Fruit fly (Drosophila melanogaster) whole organism, embryonic: ENCODE measurements around the gene CG43915.

Experiments used
- BEAF-32 ChIP-seq: fragments of 200-800 bp; sonication (Bioruptor generic); optimal IDR thresholded peaks from 3 replicates; lab custom pipeline; 2017; ENCODE audit warnings: missing biosample characterization, missing genetic modification characterization, mild to moderate bottlenecking, moderate library complexity, missing genetic modification reagents
- CG10209 ChIP-seq: fragments of 200-800 bp; sonication (Bioruptor generic); optimal IDR thresholded peaks from 3 replicates; lab custom pipeline; 2017; ENCODE audit warnings: missing biosample characterization, mild to moderate bottlenecking, missing genetic modification characterization, missing genetic modification reagents
- CG10543 ChIP-seq: fragments of 200-800 bp; sonication (Bioruptor generic); optimal IDR thresholded peaks from 3 replicates; lab custom pipeline; 2017; ENCODE audit warnings: missing biosample characterization, mild to moderate bottlenecking, missing genetic modification characterization, moderate library complexity
- CG10654 ChIP-seq: fragments of 200-800 bp; sonication (Bioruptor generic); optimal IDR thresholded peaks from 2 replicates; lab custom pipeline; 2016; ENCODE audit warnings: missing biosample characterization, missing genetic modification characterization
- CG13287 ChIP-seq: fragments of 200-800 bp; sonication (Bioruptor generic); IDR thresholded peaks from 2 replicates; pipeline ENCODE4 v1.3.6; 2022; ENCODE audit warnings: missing biosample characterization, missing genetic modification characterization; ENCODE audit not compliant: partially characterized antibody
- CG13624 ChIP-seq: fragments of 200-800 bp; sonication (Bioruptor generic); optimal IDR thresholded peaks from 2 replicates; lab custom pipeline; 2016; ENCODE audit warnings: missing biosample characterization, missing genetic modification characterization
- CG16813 ChIP-seq: fragments of 200-800 bp; sonication (Bioruptor generic); IDR thresholded peaks from 3 replicates; pipeline ENCODE4 v1.3.6; 2022; ENCODE audit warnings: missing biosample characterization, missing genetic modification characterization; ENCODE audit not compliant: partially characterized antibody
- CG16815 ChIP-seq: fragments of 200-800 bp; sonication (Bioruptor generic); optimal IDR thresholded peaks from 3 replicates; lab custom pipeline; 2017; ENCODE audit warnings: missing biosample characterization, mild to moderate bottlenecking, missing genetic modification characterization
- CG17829 ChIP-seq: fragments of 200-800 bp; optimal IDR thresholded peaks from 2 replicates; lab custom pipeline; 2019; ENCODE audit warnings: missing biosample characterization, mild to moderate bottlenecking, missing genetic modification characterization, moderate library complexity
- CG34224 ChIP-seq: fragments of 200-800 bp; sonication (Bioruptor generic); IDR thresholded peaks from 3 replicates; pipeline ENCODE4 v1.3.6; 2022; ENCODE audit warnings: missing biosample characterization, missing genetic modification characterization; ENCODE audit not compliant: partially characterized antibody
- CG4617 ChIP-seq: fragments of 200-800 bp; sonication (Bioruptor generic); optimal IDR thresholded peaks from 3 replicates; lab custom pipeline; 2016; ENCODE audit warnings: missing biosample characterization, missing genetic modification characterization, borderline replicate concordance
- CG7372 ChIP-seq: fragments of 200-800 bp; sonication (Bioruptor generic); IDR thresholded peaks from 2 replicates; pipeline ENCODE4 v1.3.6; 2022; ENCODE audit warnings: missing biosample characterization, missing genetic modification characterization
- CG8359 ChIP-seq: fragments of 200-800 bp; sonication (Bioruptor generic); optimal IDR thresholded peaks from 2 replicates; lab custom pipeline; 2017; ENCODE audit warnings: missing biosample characterization, mild to moderate bottlenecking, missing genetic modification characterization, borderline replicate concordance
- CG8478 ChIP-seq: fragments of >200 bp; optimal IDR thresholded peaks from 2 replicates; lab custom pipeline; 2018
- CG9797 ChIP-seq: fragments of 200-800 bp; sonication (Bioruptor generic); optimal IDR thresholded peaks from 3 replicates; lab custom pipeline; 2018; ENCODE audit warnings: missing biosample characterization, mild to moderate bottlenecking, missing genetic modification characterization
- Camta ChIP-seq: fragments of 200-800 bp; sonication (Bioruptor generic); optimal IDR thresholded peaks from 2 replicates; lab custom pipeline; 2016; ENCODE audit warnings: missing biosample characterization, missing genetic modification characterization
- D19B ChIP-seq: fragments of 200-800 bp; sonication (Bioruptor generic); optimal IDR thresholded peaks from 2 replicates; lab custom pipeline; 2017; ENCODE audit warnings: missing biosample characterization, mild to moderate bottlenecking, missing genetic modification characterization
- Ets97D ChIP-seq: fragments of 200-800 bp; sonication (Bioruptor generic); optimal IDR thresholded peaks from 3 replicates; lab custom pipeline; 2016; ENCODE audit warnings: missing biosample characterization, missing genetic modification characterization
- HLH3B ChIP-seq: fragments of 200-800 bp; sonication (Bioruptor generic); IDR thresholded peaks from 2 replicates; pipeline ENCODE4 v1.3.6; 2022; ENCODE audit warnings: missing biosample characterization, missing genetic modification characterization
- HLH4C ChIP-seq: fragments of 200-800 bp; sonication (Bioruptor generic); IDR thresholded peaks from 3 replicates; pipeline ENCODE4 v1.3.6; 2022; ENCODE audit warnings: missing biosample characterization, missing genetic modification characterization; ENCODE audit not compliant: partially characterized antibody
- HLHmδ ChIP-seq: fragments of 200-800 bp; sonication (Bioruptor generic); optimal IDR thresholded peaks from 2 replicates; lab custom pipeline; 2018; ENCODE audit warnings: missing biosample characterization, mild to moderate bottlenecking, missing genetic modification characterization, moderate library complexity
- Hr51 ChIP-seq, 2 experiments: fragments of 200-800 bp; sonication (Bioruptor generic); optimal IDR thresholded peaks; 2 replicates in 1 of 2; 3 replicates in 1 of 2; lab custom pipeline; 2016 to 2018; ENCODE audit warnings: missing biosample characterization in 2 of 2, missing genetic modification characterization in 2 of 2, mild to moderate bottlenecking in 1 of 2, moderate library complexity in 1 of 2
- Kr ChIP-seq: fragments of 200-800 bp; sonication (Bioruptor generic); optimal IDR thresholded peaks from 2 replicates; lab custom pipeline; 2017; ENCODE audit warnings: missing biosample characterization, mild to moderate bottlenecking, missing genetic modification characterization
- Lhr ChIP-seq: fragments of 200-800 bp; sonication (Bioruptor generic); optimal IDR thresholded peaks from 3 replicates; lab custom pipeline; 2017; ENCODE audit warnings: mild to moderate bottlenecking, missing biosample characterization, missing genetic modification reagents, missing genetic modification characterization
- Meics ChIP-seq: fragments of 200-800 bp; sonication (Bioruptor generic); optimal IDR thresholded peaks from 2 replicates; lab custom pipeline; 2017; ENCODE audit warnings: missing biosample characterization, mild to moderate bottlenecking, missing genetic modification characterization
- Mes4 ChIP-seq: fragments of 200-800 bp; sonication (Bioruptor generic); optimal IDR thresholded peaks from 2 replicates; lab custom pipeline; 2016; ENCODE audit warnings: missing biosample characterization, missing genetic modification characterization
- Mrtf ChIP-seq: fragments of 200-800 bp; sonication (Bioruptor generic); IDR thresholded peaks from 3 replicates; pipeline ENCODE4 v1.3.6; 2022; ENCODE audit warnings: missing biosample characterization, missing genetic modification characterization
- NFAT ChIP-seq: fragments of 200-800 bp; sonication (Bioruptor generic); IDR thresholded peaks from 2 replicates; pipeline ENCODE4 v1.3.6; 2022; ENCODE audit warnings: missing biosample characterization, missing genetic modification characterization
- Oaz ChIP-seq: fragments of 200-800 bp; sonication (Bioruptor generic); IDR thresholded peaks from 2 replicates; pipeline ENCODE4 v1.3.6; 2022; ENCODE audit warnings: missing biosample characterization, missing genetic modification characterization
- Pdp1 ChIP-seq, 2 experiments: fragments of 200-800 bp; sonication (Bioruptor generic); optimal IDR thresholded peaks; 3 replicates each; lab custom pipeline; 2016; ENCODE audit warnings: missing biosample characterization in 2 of 2, missing genetic modification characterization in 2 of 2, mild to moderate bottlenecking in 1 of 2, moderate library complexity in 1 of 2
- amos ChIP-seq: fragments of 200-800 bp; sonication (Bioruptor generic); IDR thresholded peaks from 2 replicates; pipeline ENCODE4 v1.3.6; 2022; ENCODE audit warnings: missing biosample characterization, missing genetic modification characterization; ENCODE audit not compliant: partially characterized antibody
- ato ChIP-seq: fragments of 200-800 bp; sonication (Bioruptor generic); IDR thresholded peaks from 2 replicates; pipeline ENCODE4 v1.3.6; 2022; ENCODE audit warnings: missing biosample characterization, missing genetic modification characterization; ENCODE audit not compliant: partially characterized antibody
- cg ChIP-seq: fragments of 200-800 bp; sonication (Bioruptor generic); optimal IDR thresholded peaks from 3 replicates; lab custom pipeline; 2019; ENCODE audit warnings: missing biosample characterization, mild to moderate bottlenecking, missing genetic modification characterization, moderate library complexity
- chif ChIP-seq, 2 experiments: fragments of 200-800 bp; sonication (Bioruptor generic); optimal IDR thresholded peaks; 3 replicates each; lab custom pipeline; 2016; ENCODE audit warnings: missing biosample characterization in 2 of 2, missing genetic modification characterization in 2 of 2
- croc ChIP-seq: fragments of 200-800 bp; sonication (Bioruptor generic); conservative IDR thresholded peaks from 3 replicates; pipeline ENCODE4 v1.3.6; 2022; ENCODE audit warnings: missing biosample characterization, missing genetic modification characterization
- crp ChIP-seq, 2 experiments: fragments of 200-800 bp; sonication (Bioruptor generic); optimal IDR thresholded peaks; 2 replicates in 1 of 2; 3 replicates in 1 of 2; lab custom pipeline; 2017; ENCODE audit warnings: missing biosample characterization in 2 of 2, missing genetic modification characterization in 2 of 2, mild to moderate bottlenecking in 1 of 2, moderate library complexity in 1 of 2
- dan ChIP-seq: fragments of 200-800 bp; sonication (Bioruptor generic); IDR thresholded peaks from 2 replicates; pipeline ENCODE4 v1.3.6; 2022; ENCODE audit warnings: missing biosample characterization, missing genetic modification characterization
- eyg ChIP-seq: fragments of 200-800 bp; sonication (Bioruptor generic); optimal IDR thresholded peaks from 3 replicates; lab custom pipeline; 2016; ENCODE audit warnings: missing biosample characterization, missing genetic modification characterization
- hkb ChIP-seq, 2 experiments: fragments of 200-800 bp in 1 of 2; fragments of >200 bp in 1 of 2; sonication (Bioruptor generic) in 1 of 2; IDR thresholded peaks in 1 of 2; optimal IDR thresholded peaks in 1 of 2; 2 replicates each; pipeline versions ENCODE4 v1.3.6 to Lab custom; 2017 to 2022; ENCODE audit warnings: missing biosample characterization in 1 of 2, missing genetic modification characterization in 1 of 2
- klu ChIP-seq: fragments of 200-800 bp; sonication (Bioruptor generic); IDR thresholded peaks from 2 replicates; pipeline ENCODE4 v1.3.6; 2022; ENCODE audit warnings: missing biosample characterization, missing genetic modification characterization
- onecut ChIP-seq: fragments of 200-800 bp; sonication (Bioruptor generic); IDR thresholded peaks from 2 replicates; pipeline ENCODE4 v1.3.6; 2022; ENCODE audit warnings: missing biosample characterization, missing genetic modification characterization
- ranshi ChIP-seq: fragments of 200-800 bp; sonication (Bioruptor generic); IDR thresholded peaks from 2 replicates; pipeline ENCODE4 v1.3.6; 2022; ENCODE audit warnings: missing biosample characterization, missing genetic modification characterization
- slbo ChIP-seq: fragments of 200-800 bp; sonication (Bioruptor generic); IDR thresholded peaks from 2 replicates; pipeline ENCODE4 v1.3.6; 2022; ENCODE audit warnings: missing biosample characterization, missing genetic modification characterization
- ssp ChIP-seq: fragments of 200-800 bp; sonication (Bioruptor generic); IDR thresholded peaks from 2 replicates; pipeline ENCODE4 v1.3.6; 2022; ENCODE audit warnings: missing biosample characterization, missing genetic modification characterization
- stwl ChIP-seq: fragments of 200-800 bp; sonication (Bioruptor generic); optimal IDR thresholded peaks from 3 replicates; lab custom pipeline; 2018; ENCODE audit warnings: missing biosample characterization, mild to moderate bottlenecking, missing genetic modification characterization, moderate library complexity
- tap ChIP-seq: fragments of 200-800 bp; optimal IDR thresholded peaks from 3 replicates; lab custom pipeline; 2019; ENCODE audit warnings: missing biosample characterization, mild to moderate bottlenecking, missing genetic modification characterization, moderate library complexity

The CG43915 gene

DNA sequence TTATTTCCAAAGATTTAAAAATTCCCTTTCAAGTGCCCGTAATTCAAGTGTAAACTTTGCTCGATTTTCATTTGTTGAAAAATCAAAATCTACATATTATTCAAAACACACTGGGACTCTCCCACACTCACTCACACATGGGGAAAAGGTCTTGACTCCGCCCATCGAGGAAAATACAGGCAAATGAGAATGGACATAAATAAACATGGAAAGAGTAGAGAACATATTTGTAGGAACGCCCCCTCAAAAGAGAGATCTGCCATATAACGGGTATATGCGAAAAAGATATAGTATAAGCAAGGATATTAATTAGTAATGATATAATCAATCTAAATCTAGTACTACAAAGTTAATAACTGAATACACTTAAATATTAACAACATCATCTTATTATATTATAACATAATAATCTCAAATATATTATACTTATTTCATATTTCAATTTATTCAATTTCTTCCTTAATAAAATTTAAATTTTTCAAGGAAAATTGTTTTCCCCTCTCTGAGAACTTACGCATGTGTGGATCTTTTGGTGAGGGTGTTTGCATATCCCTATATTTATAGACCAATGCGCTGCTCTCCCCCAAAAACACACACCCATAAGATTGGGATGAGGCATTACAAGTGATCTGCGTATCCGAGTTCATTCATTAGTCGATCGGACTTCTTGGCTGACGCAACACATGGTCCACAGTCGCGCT, 45.7 kb downstream of the CG43915 start, which contains the start of gene FoxL1 (continued):
- TF ChIP-seq CG7372 (GFP tag; lab: Robert Waterston, UW) (no peak), chif (GFP tag; optimal IDR thresholded peaks at IDR 0.05; lab: Kevin White, UChicago) (no peak), eyg (no peak), Meics (GFP tag; lab: Kevin White, UChicago) (no peak), CG10654 (GFP tag; lab: Kevin White, UChicago) (no peak), BEAF-32 (GFP tag; lab: Kevin White, UChicago) (no peak), ato (GFP tag; lab: Robert Waterston, UW) (no peak), NFAT (GFP tag; lab: Robert Waterston, UW) (no peak), HLHmδ (GFP tag; lab: Kevin White, UChicago) (no peak), D19B (GFP tag; lab: Kevin White, UChicago) (no peak), cg (GFP tag; lab: Kevin White, UChicago) (peak; percentile 34), ranshi (GFP tag; lab: Robert Waterston, UW) (no peak)

dm6 chr3L:4021260-4021831, 48.6 kb downstream of the CG43915 start, which contains the start of gene Mul1:
Mul1 (plus strand) TSS chr3L:4021457.
- TF ChIP-seq Mrtf (GFP tag; lab: Robert Waterston, UW) (no peak), hkb (optimal IDR thresholded peaks at IDR 0.05; lab: Kevin White, UChicago) (no peak), hkb (GFP tag; IDR thresholded peaks at IDR 0.05; lab: Robert Waterston, UW) (0 out of 2 replicates have a peak, but pooled peaks have one; percentile 8), Kr (GFP tag; lab: Kevin White, UChicago) (no peak), slbo (no peak), croc (no peak), HLH3B (GFP tag; lab: Robert Waterston, UW) (no peak), Ets97D (peak; percentile 43), stwl (tag; lab: Kevin White, UChicago) (peak; percentile 86), CG17829 (tag; lab: Kevin White, UChicago) (peak; percentile 12), Camta (no peak), CG13624 (GFP tag; lab: Kevin White, UChicago) (peak; percentile 18), CG13287 (GFP tag; lab: Robert Waterston, UW) (peak; percentile 54; the same call in 1 of the 2 replicates), CG16815 (no peak), CG16813 (GFP tag; lab: Robert Waterston, UW) (no peak), tap (no peak), CG10209 (no peak), CG10543 (GFP tag; lab: Kevin White, UChicago) (no peak), CG8359 (GFP tag; lab: Kevin White, UChicago) (no peak), dan (no peak), klu (GFP tag; lab: Robert Waterston, UW) (no peak), HLH4C (GFP tag; lab: Robert Waterston, UW) (0 out of 3 replicates have a peak, but pooled peaks have one; percentile 26), CG34224 (GFP tag; lab: Robert Waterston, UW) (peak; percentile 15; the same call in 1 of the 3 replicates), Hr51 (GFP tag; optimal IDR thresholded peaks at IDR 0.05; lab: Kevin White, UChicago) (no peak), Pdp1 (GFP tag; optimal IDR thresholded peaks at IDR 0.05; lab: Kevin White, UChicago) (peak in 1 of 2 experiments; percentile 77), Oaz (GFP tag; lab: Robert Waterston, UW) (no peak), Mes4 (no peak), amos (GFP tag; lab: Robert Waterston, UW) (peak; percentile 38; the same call in 1 of the 2 replicates), onecut (GFP tag; lab: Robert Waterston, UW) (no peak), Lhr (GFP tag; lab: Kevin White, UChicago) (peak; percentile 54), ssp (no peak), CG8478 (lab: Kevin White, UChicago) (peak; percentile 3), crp (GFP tag; optimal IDR thresholded peaks at IDR 0.05; lab: Kevin White, UChicago) (peak; percentile 68 to 92), CG4617 (GFP tag; lab: Kevin White, UChicago) (peak; percentile 25), CG9797 (GFP tag; lab: Kevin White, UChicago) (peak; percentile 78)
